Worm (Caenorhabditis elegans) whole organism, late embryonic: ENCODE data around the gene srx-60.

ENCODE experiments used
- C08G9.2 ChIP-seq: sonication (generic microtip); optimal IDR thresholded peaks from 2 replicates; lab custom pipeline; 2016; ENCODE audit warnings: mild to moderate bottlenecking, missing genetic modification characterization, moderate library complexity, missing compliant biosample characterization
- C38D4.7 ChIP-seq: fragments of 200-800 bp; sonication (Bioruptor generic); optimal IDR thresholded peaks from 2 replicates; lab custom pipeline; 2018; ENCODE audit warnings: mild to moderate bottlenecking, missing genetic modification characterization, moderate library complexity, missing compliant biosample characterization
- K02D7.2 ChIP-seq: sonication (generic microtip); optimal IDR thresholded peaks from 2 replicates; lab custom pipeline; 2017; ENCODE audit warnings: mild to moderate bottlenecking, missing genetic modification characterization, missing compliant biosample characterization
- K09A11.1 ChIP-seq: sonication (generic microtip); optimal IDR thresholded peaks from 2 replicates; lab custom pipeline; 2017; ENCODE audit warnings: antibody characterized with exemption, mild to moderate bottlenecking, missing genetic modification characterization, missing compliant biosample characterization; ENCODE audit not compliant: insufficient read depth
- ama-1 ChIP-seq: fragments of 150-350 bp; optimal IDR thresholded peaks from 2 replicates; lab custom pipeline; 2014
- ceh-18 ChIP-seq: sonication (generic microtip); optimal IDR thresholded peaks from 2 replicates; lab custom pipeline; 2016; ENCODE audit warnings: missing genetic modification characterization, missing compliant biosample characterization
- ceh-19 ChIP-seq: fragments of 200-800 bp; sonication (Bioruptor generic); optimal IDR thresholded peaks from 2 replicates; lab custom pipeline; 2018; ENCODE audit warnings: mild to moderate bottlenecking, missing genetic modification characterization, missing compliant biosample characterization
- ceh-22 ChIP-seq: sonication (generic microtip); optimal IDR thresholded peaks from 2 replicates; lab custom pipeline; 2017; ENCODE audit warnings: missing biosample characterization, missing genetic modification characterization
- ceh-45 ChIP-seq: fragments of 200-800 bp; sonication (Bioruptor generic); IDR thresholded peaks from 2 replicates; pipeline ENCODE4 v1.3.6; 2022; ENCODE audit warnings: missing genetic modification reagents, missing genetic modification characterization, missing compliant biosample characterization
- ceh-48 ChIP-seq: sonication (generic microtip); optimal IDR thresholded peaks from 2 replicates; lab custom pipeline; 2016; ENCODE audit warnings: missing genetic modification characterization, inconsistent platforms, missing compliant biosample characterization
- ceh-6 ChIP-seq: fragments of 200-800 bp; sonication (Bioruptor generic); optimal IDR thresholded peaks from 2 replicates; lab custom pipeline; 2018; ENCODE audit warnings: mild to moderate bottlenecking, missing genetic modification characterization, missing compliant biosample characterization
- dve-1 ChIP-seq: sonication (generic microtip); optimal IDR thresholded peaks from 2 replicates; lab custom pipeline; 2017; ENCODE audit warnings: antibody characterized with exemption, mild to moderate bottlenecking, missing genetic modification characterization, missing compliant biosample characterization
- elt-2 ChIP-seq: sonication (generic microtip); optimal IDR thresholded peaks from 2 replicates; lab custom pipeline; 2016; ENCODE audit warnings: missing genetic modification reagents, missing genetic modification characterization, missing compliant biosample characterization
- fax-1 ChIP-seq: sonication (generic microtip); optimal IDR thresholded peaks from 2 replicates; lab custom pipeline; 2016; ENCODE audit warnings: missing genotype, missing genetic modification characterization, missing compliant biosample characterization
- hlh-13 ChIP-seq: fragments of 200-800 bp; sonication (Bioruptor generic); optimal IDR thresholded peaks from 2 replicates; lab custom pipeline; 2018; ENCODE audit warnings: mild to moderate bottlenecking, missing genetic modification characterization, missing compliant biosample characterization
- madf-2 ChIP-seq: sonication (generic microtip); optimal IDR thresholded peaks from 2 replicates; lab custom pipeline; 2017; ENCODE audit warnings: missing genetic modification characterization, missing compliant biosample characterization
- nfya-1 ChIP-seq: sonication (generic microtip); optimal IDR thresholded peaks from 2 replicates; lab custom pipeline; 2017; ENCODE audit warnings: missing genetic modification characterization, mild to moderate bottlenecking, missing compliant biosample characterization, antibody characterized with exemption, moderate library complexity
- nhr-11 ChIP-seq: fragments of 150-350 bp; optimal IDR thresholded peaks from 2 replicates; lab custom pipeline; 2014; ENCODE audit warnings: missing biosample characterization, missing genetic modification characterization
- npax-4 ChIP-seq: sonication (generic microtip); optimal IDR thresholded peaks from 2 replicates; lab custom pipeline; 2016; ENCODE audit warnings: missing genetic modification characterization, missing compliant biosample characterization
- odd-2 ChIP-seq: sonication (generic microtip); optimal IDR thresholded peaks from 2 replicates; lab custom pipeline; 2017; ENCODE audit warnings: antibody characterized with exemption, mild to moderate bottlenecking, missing genetic modification characterization, missing compliant biosample characterization
- pag-3 ChIP-seq: sonication (generic microtip); optimal IDR thresholded peaks from 2 replicates; lab custom pipeline; 2016; ENCODE audit warnings: missing compliant biosample characterization, missing genetic modification characterization, borderline replicate concordance
- pat-9 ChIP-seq: fragments of 200-800 bp; sonication (Bioruptor generic); optimal IDR thresholded peaks from 2 replicates; lab custom pipeline; 2018; ENCODE audit warnings: mild to moderate bottlenecking, missing genetic modification characterization, moderate library complexity, missing compliant biosample characterization
- pax-1 ChIP-seq: fragments of 150-350 bp; optimal IDR thresholded peaks from 2 replicates; lab custom pipeline; 2014; ENCODE audit warnings: missing biosample characterization, missing genetic modification characterization
- pha-4 ChIP-seq: fragments of 150-350 bp; optimal IDR thresholded peaks from 2 replicates; lab custom pipeline; 2018; ENCODE audit warnings: missing biosample characterization, missing genetic modification reagents, missing genetic modification characterization
- pros-1 ChIP-seq: fragments of 150-350 bp; optimal IDR thresholded peaks from 2 replicates; lab custom pipeline; 2014; ENCODE audit warnings: missing biosample characterization, missing genetic modification reagents, missing genetic modification characterization
- ref-2 ChIP-seq: sonication (generic microtip); optimal IDR thresholded peaks from 2 replicates; lab custom pipeline; 2016; ENCODE audit warnings: missing genetic modification characterization, missing compliant biosample characterization
- sdc-2 ChIP-seq: sonication (generic microtip); optimal IDR thresholded peaks from 2 replicates; lab custom pipeline; 2016; ENCODE audit warnings: missing genotype, missing genetic modification characterization, missing compliant biosample characterization
- sox-2 ChIP-seq: fragments of 200-800 bp; sonication (Bioruptor generic); IDR thresholded peaks from 2 replicates; pipeline ENCODE4 v1.3.6; 2022; ENCODE audit warnings: missing genetic modification reagents, missing genetic modification characterization, missing compliant biosample characterization
- syd-9 ChIP-seq: sonication (generic microtip); optimal IDR thresholded peaks from 2 replicates; lab custom pipeline; 2016; ENCODE audit warnings: mild to moderate bottlenecking, missing genetic modification characterization, moderate library complexity, missing compliant biosample characterization
- tbx-7 ChIP-seq: sonication (generic microtip); optimal IDR thresholded peaks from 2 replicates; lab custom pipeline; 2016; ENCODE audit warnings: missing genotype, missing genetic modification characterization, missing compliant biosample characterization
- zip-5 ChIP-seq: sonication (generic microtip); optimal IDR thresholded peaks from 2 replicates; lab custom pipeline; 2016; ENCODE audit warnings: missing genetic modification characterization, missing compliant biosample characterization

srx-60 gene

DNA sequence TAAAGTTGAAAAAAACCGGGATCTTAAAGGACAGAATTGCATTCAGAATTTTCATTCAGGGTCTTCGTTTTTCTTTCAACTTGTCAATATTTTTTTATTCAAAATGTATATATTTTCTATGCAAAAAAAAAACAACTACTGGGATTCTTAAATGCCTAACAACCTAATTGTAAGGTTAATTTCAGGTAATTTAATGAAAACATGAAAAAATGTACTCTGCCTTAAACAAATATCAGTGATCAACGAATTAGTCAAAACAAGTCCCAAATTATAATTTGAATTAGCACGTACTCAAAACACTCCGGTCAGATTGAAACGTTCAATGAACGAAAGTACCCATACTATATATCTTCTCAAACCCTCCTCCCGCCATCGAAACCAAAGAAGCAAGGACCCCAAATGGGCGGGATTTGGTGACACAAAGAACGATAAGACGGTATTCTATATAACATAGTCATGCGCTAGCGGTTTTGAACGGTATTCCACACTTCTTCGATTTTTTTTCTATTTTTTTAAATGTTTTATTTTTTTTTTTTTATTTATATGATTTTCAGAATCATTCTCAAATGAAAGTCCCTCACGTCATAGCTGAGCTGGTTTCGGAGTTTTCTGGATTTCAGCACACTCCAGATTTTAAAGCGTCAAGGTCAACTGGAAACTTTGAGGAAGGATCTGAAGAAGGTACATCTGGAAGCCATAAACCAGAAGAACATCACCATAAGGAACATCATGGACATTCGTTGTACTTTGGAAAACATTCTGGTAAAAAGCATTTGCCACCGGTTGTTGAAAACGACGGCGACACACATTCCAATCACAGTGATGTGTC lies 34.9 kb downstream of the srx-60 start, which contains the start of the genes ddo-2 and F25E5.8:
Gene ddo-2, minus strand, starts transcription at position 330 of the 829 bp plus-strand sequence.
Gene F25E5.8, plus strand, starts transcription at position 555 of the 829 bp plus-strand sequence.
- TF ChIP-seq fax-1 (tag; lab: Kevin White, UChicago), result no peak
- no peak for TF ChIP-seq pag-3 (tag; lab: Kevin White, UChicago)
- TF ChIP-seq ceh-6 (GFP tag; lab: Kevin White, UChicago), result no peak
- TF ChIP-seq pha-4 (tag; lab: Kevin White, UChicago), result no peak
- no peak for TF ChIP-seq tbx-7 (tag; lab: Kevin White, UChicago)
- TF ChIP-seq ceh-18 (tag; lab: Kevin White, UChicago), result no peak
- TF ChIP-seq pax-1 (tag; lab: Kevin White, UChicago), result no peak
- no peak for TF ChIP-seq K02D7.2 (tag; lab: Kevin White, UChicago)

DNA sequence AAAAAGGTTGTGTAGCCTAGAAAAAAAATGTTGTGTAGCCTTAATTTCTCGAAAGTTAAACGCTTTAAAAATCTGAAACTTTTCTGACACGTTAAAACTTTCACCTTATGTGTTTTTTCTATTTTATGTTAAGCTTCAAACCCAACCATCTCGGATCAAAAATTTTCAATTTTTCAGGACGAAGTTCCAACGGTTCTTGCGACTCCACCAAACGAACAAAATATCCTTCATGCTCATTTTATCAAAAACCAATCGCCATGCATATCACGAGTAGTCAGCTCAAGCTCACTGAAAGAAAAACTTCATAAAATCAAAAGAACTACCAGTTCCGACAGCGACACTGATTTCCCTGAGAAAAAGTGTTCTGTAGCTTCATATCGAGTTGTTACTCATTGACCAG lies 35.8 kb downstream of the srx-60 start:
- no peak for TF ChIP-seq ceh-18 (tag; lab: Kevin White, UChicago)
- TF ChIP-seq hlh-13 (GFP tag; lab: Kevin White, UChicago), result no peak
- TF ChIP-seq ceh-19 (GFP tag; lab: Kevin White, UChicago), result no peak
- no peak for TF ChIP-seq zip-5 (tag; lab: Kevin White, UChicago)
- TF ChIP-seq ceh-48 (tag; lab: Kevin White, UChicago), result no peak
- TF ChIP-seq ceh-45 (GFP tag; lab: Robert Waterston, UW), result no peak
- no peak for TF ChIP-seq nhr-11 (tag; lab: Kevin White, UChicago)

DNA sequence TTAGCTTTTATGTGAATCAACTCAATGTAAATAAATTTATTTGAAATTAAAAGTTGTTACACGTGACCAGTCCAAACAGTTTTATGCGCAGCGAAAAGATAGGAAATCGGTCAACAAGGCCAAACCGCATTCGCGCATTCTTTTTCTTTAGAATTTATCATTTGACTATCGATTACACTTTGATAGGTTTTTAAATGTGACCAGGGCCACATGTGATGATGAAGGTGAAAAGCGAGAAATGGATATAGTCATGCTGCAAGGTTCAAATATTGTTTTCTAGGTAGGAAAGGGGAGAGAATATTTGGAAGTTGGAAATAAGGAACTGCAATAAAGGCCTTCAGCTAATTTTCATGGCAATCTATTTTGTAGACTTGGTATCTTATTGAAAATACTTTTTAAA lies 36.2 kb downstream of the srx-60 start:
- TF ChIP-seq sox-2 (GFP tag; lab: Robert Waterston, UW) (no peak), syd-9 (tag; lab: Kevin White, UChicago) (no peak), ama-1 (lab: Kevin White, UChicago) (no peak), sdc-2 (tag; lab: Kevin White, UChicago) (no peak), pros-1 (tag; lab: Kevin White, UChicago) (no peak), K09A11.1 (tag; lab: Kevin White, UChicago) (no peak)

DNA sequence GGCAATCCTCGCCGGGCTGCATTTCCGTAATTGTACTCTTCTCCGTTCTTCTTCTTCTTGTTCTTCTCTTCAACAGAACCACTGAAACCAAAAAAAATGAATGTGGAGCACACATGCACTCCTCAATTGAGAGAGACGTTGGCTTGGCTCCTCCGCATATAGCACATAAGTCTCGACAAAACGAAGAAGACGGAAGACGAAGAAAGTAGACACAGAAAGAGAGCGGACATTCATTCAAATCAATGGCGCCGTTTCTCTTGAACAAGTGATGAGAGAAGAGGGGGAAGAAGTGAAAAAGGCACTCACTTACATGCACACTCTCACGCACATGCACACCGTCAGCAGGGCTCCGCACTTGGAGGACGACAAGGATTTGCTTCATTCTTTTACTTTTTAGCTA lies 36.9 kb downstream of the srx-60 start, which contains the start of gene F25E5.9:
Gene F25E5.9, minus strand, starts transcription at position 382 of the 400 bp plus-strand sequence.
- TF ChIP-seq nhr-11 (tag; lab: Kevin White, UChicago) (no peak), npax-4 (tag; lab: Kevin White, UChicago) (no peak), ceh-22 (tag; lab: Kevin White, UChicago) (no peak), elt-2 (tag; lab: Kevin White, UChicago) (no peak), ref-2 (tag; lab: Kevin White, UChicago) (no peak), nfya-1 (tag; lab: Kevin White, UChicago) (no peak), pat-9 (tag; lab: Kevin White, UChicago) (no peak), madf-2 (tag; lab: Kevin White, UChicago) (no peak)

DNA sequence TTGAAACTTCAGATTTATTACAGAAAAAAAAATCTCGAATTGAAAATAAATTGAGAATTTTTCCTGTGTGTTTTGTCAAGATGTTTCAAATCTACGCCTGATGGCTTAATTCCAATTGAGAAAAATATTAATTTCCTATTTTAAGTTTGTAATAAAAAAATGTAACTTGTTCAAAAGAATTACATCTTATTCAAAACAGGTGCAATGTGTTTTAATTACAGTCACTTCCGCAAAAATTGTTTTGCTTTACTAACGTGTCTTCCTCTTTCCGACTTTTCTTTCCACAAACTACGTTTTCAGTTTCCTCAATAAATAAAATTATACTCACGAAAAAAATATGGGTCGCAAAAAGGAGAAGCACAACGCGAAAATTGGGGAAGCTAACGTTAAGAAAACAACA lies 37.3 kb downstream of the srx-60 start, which contains the start of gene F25E5.16:
Gene F25E5.16, plus strand, starts transcription at position 301 of the 400 bp plus-strand sequence.
- TF ChIP-seq odd-2 (tag; lab: Kevin White, UChicago) (no peak), nfya-1 (tag; lab: Kevin White, UChicago) (no peak), C38D4.7 (GFP tag; lab: Kevin White, UChicago) (no peak), dve-1 (tag; lab: Kevin White, UChicago) (no peak), C08G9.2 (no peak), K02D7.2 (tag; lab: Kevin White, UChicago) (no peak)
- TF ChIP-seq, all 69 proteins: peak for 0
